Worm (Caenorhabditis elegans) whole organism, early embryonic: ENCODE results near the gene nos-3.

Experiments
- B0310.2 ChIP-seq: sonication (generic microtip); optimal IDR thresholded peaks from 2 replicates; lab custom pipeline; 2016; ENCODE audit warnings: mild to moderate bottlenecking, missing genetic modification characterization, missing compliant biosample characterization
- F13C5.2 ChIP-seq: sonication (generic microtip); optimal IDR thresholded peaks from 2 replicates; lab custom pipeline; 2017; ENCODE audit warnings: mild to moderate bottlenecking, missing genetic modification characterization, inconsistent platforms, missing compliant biosample characterization
- aly-1 ChIP-seq: sonication (generic microtip); optimal IDR thresholded peaks from 2 replicates; lab custom pipeline; 2016; ENCODE audit warnings: missing genetic modification characterization, missing compliant biosample characterization
- ama-1 ChIP-seq: fragments of 150-350 bp; optimal IDR thresholded peaks from 2 replicates; lab custom pipeline; 2014
- ceh-13 ChIP-seq: fragments of 200-800 bp; sonication (Bioruptor generic); optimal IDR thresholded peaks from 2 replicates; lab custom pipeline; 2018; ENCODE audit warnings: mild to moderate bottlenecking, missing genetic modification characterization, missing compliant biosample characterization
- ceh-36 ChIP-seq: sonication (generic microtip); optimal IDR thresholded peaks from 2 replicates; lab custom pipeline; 2016; ENCODE audit warnings: missing genetic modification characterization, inconsistent platforms, missing compliant biosample characterization
- ets-7 ChIP-seq: sonication (generic microtip); optimal IDR thresholded peaks from 2 replicates; lab custom pipeline; 2016; ENCODE audit warnings: missing genotype, missing genetic modification characterization, missing compliant biosample characterization
- flt-1 ChIP-seq: fragments of 200-800 bp; sonication (Bioruptor generic); IDR thresholded peaks from 2 replicates; pipeline ENCODE4 v1.3.6; 2022; ENCODE audit warnings: missing genetic modification characterization, missing compliant biosample characterization
- hmbx-1 ChIP-seq: sonication (generic microtip); optimal IDR thresholded peaks from 2 replicates; lab custom pipeline; 2016; ENCODE audit warnings: mild to moderate bottlenecking, missing genetic modification characterization, missing compliant biosample characterization
- hmg-4 ChIP-seq: fragments of 200-800 bp; sonication (Bioruptor generic); optimal IDR thresholded peaks from 2 replicates; lab custom pipeline; 2018; ENCODE audit warnings: mild to moderate bottlenecking, missing genetic modification characterization, missing compliant biosample characterization
- hnd-1 ChIP-seq: sonication (generic microtip); optimal IDR thresholded peaks from 2 replicates; lab custom pipeline; 2016; ENCODE audit warnings: missing genetic modification characterization, missing compliant biosample characterization
- pes-1 ChIP-seq: fragments of 200-800 bp; sonication (Bioruptor generic); IDR thresholded peaks from 2 replicates; pipeline ENCODE4 v1.3.6; 2022; ENCODE audit warnings: missing genetic modification reagents, missing genetic modification characterization, missing compliant biosample characterization
- scrt-1 ChIP-seq: fragments of 200-800 bp; sonication (Bioruptor generic); IDR thresholded peaks from 2 replicates; pipeline ENCODE4 v1.3.6; 2022; ENCODE audit warnings: missing genetic modification characterization, missing compliant biosample characterization
- sea-1 ChIP-seq: fragments of 200-800 bp; sonication (Bioruptor generic); conservative IDR thresholded peaks from 2 replicates; pipeline ENCODE4 v1.3.6; 2022; ENCODE audit warnings: missing genetic modification characterization, missing compliant biosample characterization
- tbx-11 ChIP-seq: fragments of 200-800 bp; sonication (Bioruptor generic); IDR thresholded peaks from 2 replicates; pipeline ENCODE4 v1.3.6; 2022; ENCODE audit warnings: missing genetic modification characterization, missing compliant biosample characterization
- tbx-37 ChIP-seq: fragments of 200-800 bp; sonication (Bioruptor generic); conservative IDR thresholded peaks from 2 replicates; pipeline ENCODE4 v1.3.6; 2022; ENCODE audit warnings: missing genetic modification reagents, missing genetic modification characterization, missing compliant biosample characterization
- tra-4 ChIP-seq: sonication (generic microtip); optimal IDR thresholded peaks from 2 replicates; lab custom pipeline; 2017; ENCODE audit warnings: missing genetic modification characterization, missing compliant biosample characterization

The nos-3 gene

ce11 chrII:9774653-9775052 lies 28.5 kb downstream of the nos-3 start:
- peak; percentile 92 for TF ChIP-seq sea-1 (GFP tag; lab: Robert Waterston, UW)
- TF ChIP-seq ama-1 = no peak
- no peak for TF ChIP-seq hmg-4
- TF ChIP-seq ets-7 (tag; lab: Kevin White, UChicago) = peak; percentile 60
- peak; percentile 79 for TF ChIP-seq ceh-13
- peak; percentile 87 for TF ChIP-seq tbx-37 (GFP tag; lab: Robert Waterston, UW)
- peak; percentile 92 for TF ChIP-seq scrt-1 (GFP tag; lab: Robert Waterston, UW)
- TF ChIP-seq tra-4 (tag; lab: Kevin White, UChicago) = peak; percentile 56
- peak; percentile 67 for TF ChIP-seq hmbx-1 (tag; lab: Kevin White, UChicago)
- TF ChIP-seq tbx-11 = peak; percentile 90
- TF ChIP-seq hnd-1 (tag; lab: Kevin White, UChicago) = peak; percentile 60
- TF ChIP-seq ceh-36 = peak; percentile 68
- peak; percentile 87 for TF ChIP-seq aly-1 (tag; lab: Kevin White, UChicago)
- peak; percentile 91 for TF ChIP-seq pes-1 (GFP tag; lab: Robert Waterston, UW)
- TF ChIP-seq F13C5.2 (tag; lab: Kevin White, UChicago) = peak; percentile 86
- peak; percentile 87 for TF ChIP-seq flt-1 (GFP tag; lab: Robert Waterston, UW)
- peak; percentile 71 for TF ChIP-seq B0310.2

ce11 chrII:9775790-9776189 lies 29.7 kb downstream of the nos-3 start, which contains the start of gene T10B9.9:
T10B9.9 (minus strand) TSS chrII:9775890.
- TF ChIP-seq hnd-1 (tag; lab: Kevin White, UChicago) (no peak), sea-1 (GFP tag; lab: Robert Waterston, UW) (no peak), hmg-4 (no peak), tbx-37 (GFP tag; lab: Robert Waterston, UW) (no peak), tra-4 (tag; lab: Kevin White, UChicago) (no peak), ceh-13 (no peak), pes-1 (GFP tag; lab: Robert Waterston, UW) (no peak), B0310.2 (no peak), tbx-11 (no peak), scrt-1 (GFP tag; lab: Robert Waterston, UW) (no peak), ceh-36 (no peak), flt-1 (GFP tag; lab: Robert Waterston, UW) (no peak), hmbx-1 (tag; lab: Kevin White, UChicago) (no peak), F13C5.2 (tag; lab: Kevin White, UChicago) (no peak), ama-1 (no peak)

ce11 chrII:9778495-9778894 lies 32.4 kb downstream of the nos-3 start:
- TF ChIP-seq flt-1 (GFP tag; lab: Robert Waterston, UW) (no peak), ceh-36 (no peak)

ce11 chrII:9781842-9782241 lies 35.7 kb downstream of the nos-3 start, which contains the start of gene cyp-13A1:
cyp-13A1 (minus strand) TSS chrII:9781997.
- no peak for TF ChIP-seq tra-4 (tag; lab: Kevin White, UChicago)
- TF ChIP-seq aly-1 (tag; lab: Kevin White, UChicago) = no peak

ce11 chrII:9782337-9782736 lies 36.2 kb downstream of the nos-3 start, which contains the start of gene T10B9.14:
T10B9.14 (minus strand) TSS chrII:9782437.
- no peak for TF ChIP-seq ets-7 (tag; lab: Kevin White, UChicago)
- TF ChIP-seq hmbx-1 (tag; lab: Kevin White, UChicago) = no peak
- TF ChIP-seq scrt-1 (GFP tag; lab: Robert Waterston, UW) = no peak
- TF ChIP-seq pes-1 (GFP tag; lab: Robert Waterston, UW) = no peak
- no peak for TF ChIP-seq ama-1
- TF ChIP-seq tbx-11 = no peak
- TF ChIP-seq hmg-4 = no peak
- TF ChIP-seq flt-1 (GFP tag; lab: Robert Waterston, UW) = no peak

- TF ChIP-seq aly-1 (tag; lab: Kevin White, UChicago) (no peak), ceh-13 (no peak), F13C5.2 (tag; lab: Kevin White, UChicago) (no peak), ceh-36 (no peak), sea-1 (GFP tag; lab: Robert Waterston, UW) (no peak), pes-1 (GFP tag; lab: Robert Waterston, UW) (no peak), scrt-1 (GFP tag; lab: Robert Waterston, UW) (no peak), hmg-4 (no peak), hnd-1 (tag; lab: Kevin White, UChicago) (no peak), hmbx-1 (tag; lab: Kevin White, UChicago) (no peak), tbx-37 (GFP tag; lab: Robert Waterston, UW) (no peak), B0310.2 (no peak), ama-1 (no peak), tbx-11 (no peak), ets-7 (tag; lab: Kevin White, UChicago) (no peak)
These were observed 40.1 kb downstream of the nos-3 start for ce11 chrII:9786215-9786614.

ce11 chrII:9787395-9788152 lies 41.5 kb downstream of the nos-3 start, which contains the start of gene cyp-13A2:
cyp-13A2 (minus strand) TSS chrII:9787629.
- TF ChIP-seq pes-1 (GFP tag; lab: Robert Waterston, UW) = no peak
- TF ChIP-seq F13C5.2 (tag; lab: Kevin White, UChicago) = no peak
- no peak for TF ChIP-seq aly-1 (tag; lab: Kevin White, UChicago)
- no peak for TF ChIP-seq tbx-11
- no peak for TF ChIP-seq tra-4 (tag; lab: Kevin White, UChicago)
- TF ChIP-seq tbx-37 (GFP tag; lab: Robert Waterston, UW) = no peak
- TF ChIP-seq flt-1 (GFP tag; lab: Robert Waterston, UW) = no peak
- no peak for TF ChIP-seq B0310.2
- no peak for TF ChIP-seq hmbx-1 (tag; lab: Kevin White, UChicago)
- TF ChIP-seq hnd-1 (tag; lab: Kevin White, UChicago) = no peak
- no peak for TF ChIP-seq ets-7 (tag; lab: Kevin White, UChicago)
- TF ChIP-seq ceh-36 = no peak
- TF ChIP-seq sea-1 (GFP tag; lab: Robert Waterston, UW) = no peak
- TF ChIP-seq hmg-4 = no peak
- no peak for TF ChIP-seq ama-1
- TF ChIP-seq ceh-13 = no peak
- TF ChIP-seq scrt-1 (GFP tag; lab: Robert Waterston, UW) = no peak
